Fruit fly (Drosophila melanogaster): Measurements from ENCODE around the gene CG16888.
A peak's percentile ranks its signal among the peaks of the same experiment; 100 is the strongest.

Gene CG16888

DNA sequence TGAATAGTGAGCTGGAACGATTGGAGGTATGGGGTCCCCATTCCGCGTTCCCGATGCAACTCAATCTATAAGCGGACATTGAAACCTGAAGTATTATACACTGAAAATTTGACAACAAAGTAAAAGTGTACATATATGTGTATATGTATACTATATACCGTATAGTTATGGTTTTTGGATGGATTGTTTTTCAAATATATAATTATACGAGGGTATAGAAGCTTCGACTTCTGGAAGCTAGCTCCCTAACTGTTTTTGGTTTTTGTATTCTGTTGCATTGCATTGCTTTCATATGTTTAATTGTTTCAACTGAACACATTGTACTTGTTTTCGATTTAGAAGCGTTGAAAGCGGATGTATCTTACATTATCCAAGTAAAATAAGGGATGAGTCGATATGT, at the start of gene CG16888:
Gene CG16888, minus strand, starts transcription at position 101 of the 400 bp plus-strand sequence.
- TF ChIP-seq CG8478 (optimal IDR thresholded peaks at IDR 0.05) (no peak), CTCF (optimal IDR thresholded peaks at IDR 0.05) (no peak)

DNA sequence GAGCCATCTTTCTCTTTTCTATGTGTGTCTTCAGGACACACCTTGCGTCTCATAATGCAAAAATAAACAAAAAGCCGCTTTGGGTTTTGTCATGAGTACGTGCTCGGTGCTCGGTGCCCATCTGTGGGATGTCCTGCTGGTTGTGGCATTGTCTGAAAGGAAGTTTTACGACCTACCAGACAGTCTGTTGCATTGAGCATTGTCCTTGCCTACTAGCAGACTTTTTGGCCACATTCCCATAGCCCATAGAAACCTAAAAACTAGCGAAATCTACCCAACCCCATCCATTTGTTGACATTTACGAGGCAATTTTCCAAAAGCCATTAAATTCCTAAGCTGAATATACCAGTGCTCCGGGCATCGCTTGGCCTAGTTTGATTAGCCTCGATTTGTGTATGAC, 38.0 kb upstream of the CG16888 start:
- TF ChIP-seq CTCF (optimal IDR thresholded peaks at IDR 0.05) (no peak), CG8478 (optimal IDR thresholded peaks at IDR 0.05) (no peak)

DNA sequence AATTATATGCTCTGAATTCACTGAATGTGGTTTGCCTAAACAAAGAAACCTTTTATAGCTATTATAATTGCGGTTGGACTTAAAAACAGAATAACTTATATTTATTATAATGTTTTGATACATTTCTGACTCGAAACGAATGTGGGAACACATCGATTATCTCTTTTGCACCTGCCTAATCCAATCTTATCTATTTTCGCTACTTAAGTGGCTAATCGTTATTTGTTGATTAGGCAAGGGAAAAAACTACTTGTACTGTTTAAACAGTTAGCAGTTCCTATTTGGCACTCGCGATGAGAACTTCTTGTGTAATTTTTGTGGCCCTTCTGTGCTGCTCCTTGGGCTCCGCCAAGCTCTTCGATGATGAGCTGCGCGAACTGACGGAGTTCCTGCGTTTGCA, 36.1 kb upstream of the CG16888 start, which contains the start of gene CG7968:
Gene CG7968, plus strand, starts transcription at position 276 of the 400 bp plus-strand sequence.
- TF ChIP-seq CTCF (optimal IDR thresholded peaks at IDR 0.05) (no peak), CG8478 (optimal IDR thresholded peaks at IDR 0.05) (no peak)

DNA sequence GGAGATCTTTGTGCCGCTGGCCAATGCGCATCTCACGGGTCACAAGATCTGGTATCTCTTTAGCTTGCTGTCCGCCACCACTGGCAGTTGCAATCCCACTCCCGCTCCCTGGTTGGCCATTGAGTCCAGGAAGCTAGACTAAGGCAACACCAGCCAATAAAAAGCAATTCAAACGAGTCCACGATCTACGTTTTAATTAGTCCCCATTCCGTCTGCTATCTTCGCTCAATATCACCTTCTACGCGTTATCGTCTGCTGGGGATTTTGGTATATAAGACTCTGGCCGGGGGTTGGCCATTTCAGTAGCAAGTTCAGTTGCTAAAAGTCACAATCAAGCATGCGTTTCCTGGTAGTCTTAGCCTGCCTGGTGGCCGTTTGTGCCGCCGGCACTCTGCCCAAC, 34.6 kb upstream of the CG16888 start, which contains the start of gene CG7953:
Gene CG7953, plus strand, starts transcription at position 301 of the 400 bp plus-strand sequence.
- TF ChIP-seq CTCF (optimal IDR thresholded peaks at IDR 0.05) (no peak), CG8478 (optimal IDR thresholded peaks at IDR 0.05) (no peak)

DNA sequence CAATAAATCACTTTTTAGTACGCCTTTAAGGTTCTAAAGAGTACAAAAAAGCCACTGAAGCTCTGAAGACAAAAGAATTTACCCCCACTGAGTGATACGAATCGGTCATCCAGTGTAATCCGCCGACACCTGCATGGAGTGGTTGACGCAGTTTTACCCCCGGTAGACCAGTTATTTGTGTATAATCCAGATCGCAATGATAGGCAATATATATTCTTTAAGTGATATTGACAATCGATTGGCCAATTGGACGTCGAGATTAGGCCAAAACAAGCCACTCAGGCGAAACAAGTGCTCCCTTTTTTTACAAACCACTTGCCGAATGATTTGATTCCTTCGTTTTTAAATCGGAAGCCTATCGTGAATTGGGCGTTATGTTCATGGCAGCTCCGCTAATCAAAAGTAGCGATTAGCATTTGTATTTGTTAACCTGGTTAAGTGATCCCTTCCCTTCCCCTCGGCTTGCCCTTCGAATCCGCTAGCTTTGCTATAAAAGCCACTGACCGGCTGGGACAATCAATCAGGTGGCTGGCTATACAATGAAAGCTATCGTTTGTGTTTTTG, 33.3 kb upstream of the CG16888 start, which contains the start of gene CG7916:
Gene CG7916, plus strand, starts transcription at position 514 of the 564 bp plus-strand sequence.
- TF ChIP-seq CTCF (optimal IDR thresholded peaks at IDR 0.05) (no peak), CG8478 (optimal IDR thresholded peaks at IDR 0.05) (no peak)

DNA sequence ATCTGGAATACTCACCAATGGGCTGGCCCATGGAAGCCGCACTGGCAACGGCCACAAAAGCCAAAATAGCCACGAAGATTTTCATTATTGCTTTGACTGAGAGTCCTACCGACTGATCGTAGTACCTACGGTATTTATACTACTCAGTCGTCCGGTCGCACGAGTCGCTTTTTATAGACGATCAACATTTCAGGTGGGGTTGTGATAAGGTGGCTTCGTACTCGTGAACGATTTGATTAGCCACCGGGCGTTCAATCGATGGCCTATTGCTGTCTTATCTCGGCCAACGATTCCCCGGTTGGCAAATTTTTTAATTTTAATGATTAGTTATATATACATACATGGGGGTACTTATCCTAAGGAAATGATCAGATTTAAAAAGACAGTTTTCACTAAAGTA, 32.1 kb upstream of the CG16888 start, which contains the start of gene CG8997:
Gene CG8997, minus strand, starts transcription at position 148 of the 400 bp plus-strand sequence.
- TF ChIP-seq CTCF (optimal IDR thresholded peaks at IDR 0.05) (no peak), CG8478 (optimal IDR thresholded peaks at IDR 0.05) (no peak)

DNA sequence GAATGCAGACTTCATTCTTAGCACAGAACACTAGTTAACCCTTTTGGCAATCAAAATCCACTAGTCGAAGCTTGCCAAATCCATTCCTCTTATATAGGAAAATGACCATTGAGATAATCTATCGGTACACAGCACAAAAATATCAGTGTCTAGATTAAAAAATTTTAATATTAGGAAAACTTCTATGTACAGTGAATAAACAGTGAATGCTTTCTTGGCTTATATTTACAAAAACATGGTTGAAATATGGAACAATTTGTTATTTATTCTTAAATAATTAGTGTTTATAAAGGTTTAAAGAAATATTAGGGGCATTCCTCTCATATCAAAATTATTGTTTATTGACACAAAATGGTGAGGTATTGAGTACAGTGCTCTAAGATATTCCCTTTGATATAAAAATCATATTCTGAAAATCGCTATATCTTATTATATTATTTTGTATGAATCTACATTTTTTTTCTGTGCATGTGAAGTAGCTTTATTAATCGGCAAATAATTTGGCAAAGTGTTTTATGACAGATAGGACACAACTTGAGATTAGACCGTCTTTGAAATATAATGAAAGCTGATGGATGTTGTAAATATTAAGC, 30.7 kb upstream of the CG16888 start, which contains the start of gene CG33306:
Gene CG33306, minus strand, starts transcription at position 51 of the 593 bp plus-strand sequence.
- no peak for TF ChIP-seq CTCF (optimal IDR thresholded peaks at IDR 0.05)
- no peak for TF ChIP-seq CG8478 (optimal IDR thresholded peaks at IDR 0.05)

DNA sequence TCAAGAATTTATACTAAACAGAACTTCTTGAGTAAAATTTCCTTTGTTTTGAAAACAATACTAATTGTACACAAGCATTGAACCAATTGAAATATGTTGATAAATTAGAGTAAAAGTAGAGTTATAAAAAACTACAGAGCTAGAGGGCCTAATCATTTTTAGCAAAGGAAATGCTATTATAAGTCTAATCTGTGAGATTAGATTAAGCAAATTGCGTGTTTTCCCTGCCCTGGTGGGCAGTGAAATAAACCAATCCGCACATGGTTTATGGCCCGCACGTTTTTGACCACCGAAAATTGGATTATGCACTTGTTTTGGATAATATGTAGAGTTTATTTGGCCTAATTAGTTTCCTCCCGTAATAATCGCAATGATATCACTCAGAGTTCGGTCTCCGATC, 29.5 kb upstream of the CG16888 start:
- TF ChIP-seq CTCF (optimal IDR thresholded peaks at IDR 0.05) = no peak
- no peak for TF ChIP-seq CG8478 (optimal IDR thresholded peaks at IDR 0.05)

DNA sequence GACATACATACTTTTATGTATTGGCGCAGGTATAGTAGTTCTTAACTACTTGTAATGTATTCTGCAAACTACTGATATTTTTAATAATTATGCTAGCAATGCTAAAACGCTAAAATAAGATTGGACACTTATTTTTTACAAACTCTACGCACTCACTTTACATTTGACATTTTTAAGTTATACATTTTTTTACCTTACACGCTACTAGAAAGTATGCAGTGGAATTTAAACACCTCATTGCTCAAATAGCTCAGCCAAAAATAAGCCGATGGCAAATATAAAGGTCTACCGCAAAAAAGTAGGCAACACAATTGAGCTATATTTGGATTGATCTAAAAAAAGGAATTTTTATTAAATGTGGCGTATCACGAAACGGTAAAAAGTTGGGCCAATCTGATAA, 29.0 kb upstream of the CG16888 start:
- TF ChIP-seq CG8478 (optimal IDR thresholded peaks at IDR 0.05) = no peak
- peak; percentile 40 to 74 for TF ChIP-seq CTCF (optimal IDR thresholded peaks at IDR 0.05)

DNA sequence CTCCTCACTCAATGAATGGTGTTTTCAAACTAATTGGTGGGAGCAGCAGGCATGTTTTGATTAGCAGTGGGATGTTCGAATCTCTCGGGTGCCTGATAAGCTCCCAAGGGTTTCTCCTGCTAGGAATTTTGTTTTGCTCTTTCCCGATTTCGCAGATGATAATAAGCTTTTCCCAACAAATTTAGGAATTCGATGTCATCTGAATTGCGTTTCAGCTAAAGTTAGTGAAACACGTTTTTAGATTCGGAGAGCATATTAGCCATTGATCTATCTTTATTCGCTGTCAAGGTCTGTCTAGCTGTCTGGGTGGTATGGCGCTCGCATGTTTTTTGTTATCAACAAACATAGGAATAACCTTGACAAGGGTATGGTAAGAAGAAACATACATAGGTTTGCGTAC, 28.5 kb upstream of the CG16888 start, which contains the start of gene CG33307:
Gene CG33307, minus strand, starts transcription at position 13 of the 400 bp plus-strand sequence.
- TF ChIP-seq CG8478 (optimal IDR thresholded peaks at IDR 0.05) (no peak), CTCF (optimal IDR thresholded peaks at IDR 0.05) (no peak)

DNA sequence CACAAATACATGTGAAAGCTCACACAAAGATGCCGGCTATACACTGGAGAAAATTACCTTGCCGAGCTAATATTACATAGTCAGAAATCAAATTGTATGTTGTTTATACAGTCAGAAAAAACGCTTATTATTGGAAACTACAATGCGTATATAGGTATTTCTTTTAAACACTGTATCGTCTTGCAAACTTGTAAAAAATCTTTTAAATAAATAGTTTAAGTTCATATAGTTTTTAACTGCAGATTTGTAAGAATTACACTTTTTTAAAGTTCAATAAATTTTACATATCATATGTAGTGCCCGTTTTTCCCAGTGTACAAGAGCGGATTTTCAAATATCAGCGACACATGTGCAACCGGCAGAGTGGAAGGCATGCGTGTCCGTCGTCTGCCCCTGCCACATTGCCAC, 26.7 kb upstream of the CG16888 start:
- no peak for TF ChIP-seq CTCF (optimal IDR thresholded peaks at IDR 0.05)
- TF ChIP-seq CG8478 (optimal IDR thresholded peaks at IDR 0.05) = no peak

DNA sequence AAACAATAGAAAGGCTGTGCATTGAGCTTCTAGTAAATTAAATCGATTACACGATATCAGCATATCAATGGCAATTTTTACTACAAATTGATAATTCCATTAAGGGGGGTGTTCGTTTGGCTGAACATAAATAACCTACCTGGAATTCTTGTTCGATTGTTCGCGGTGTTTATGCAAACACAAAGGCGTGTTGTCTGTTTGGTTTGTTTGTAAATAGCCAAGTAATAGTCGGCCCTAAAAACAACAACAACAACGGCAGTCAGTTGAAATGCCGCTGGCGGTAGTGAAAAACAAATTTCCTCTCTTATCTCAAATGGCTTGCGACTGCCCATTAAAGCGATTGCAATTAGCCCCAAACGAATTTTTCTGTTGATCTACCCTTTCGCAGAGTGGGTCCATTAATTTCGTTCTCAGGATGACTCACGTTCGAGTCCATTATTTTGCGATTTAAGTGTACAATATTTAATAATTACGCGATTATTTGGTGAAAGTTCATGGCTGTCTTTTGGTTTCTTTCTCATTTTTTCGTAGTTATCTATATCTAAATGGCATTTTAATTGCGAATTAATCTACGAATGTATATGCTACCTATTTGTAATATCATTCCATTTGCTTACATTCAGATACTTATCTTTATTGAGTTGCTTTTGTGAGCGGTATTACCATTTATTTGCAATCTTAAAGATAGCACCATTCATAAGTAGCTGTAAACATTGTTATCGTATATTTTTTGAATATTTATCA, 25.8 kb upstream of the CG16888 start:
- no peak for TF ChIP-seq CTCF (optimal IDR thresholded peaks at IDR 0.05)
- TF ChIP-seq CG8478 (optimal IDR thresholded peaks at IDR 0.05) = no peak

DNA sequence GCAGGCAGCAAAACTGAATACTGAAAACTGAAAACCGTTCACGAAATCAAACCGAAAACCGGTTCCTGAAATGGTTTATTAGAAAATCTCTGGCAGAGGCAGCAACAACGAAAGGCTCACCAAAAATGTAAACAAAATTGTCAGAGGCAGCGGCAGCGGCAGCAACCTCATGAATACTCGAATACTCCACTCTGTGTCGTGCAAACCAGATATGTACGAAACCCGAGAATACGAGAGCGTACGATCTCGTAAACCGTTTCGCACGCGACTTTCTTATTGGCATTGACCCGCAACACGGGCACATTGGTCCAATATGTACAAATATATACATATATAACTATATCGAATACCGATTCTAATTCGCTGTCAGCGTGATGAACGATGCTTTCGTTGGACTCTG, 24.5 kb upstream of the CG16888 start:
- no peak for TF ChIP-seq CG8478 (optimal IDR thresholded peaks at IDR 0.05)
- no peak for TF ChIP-seq CTCF (optimal IDR thresholded peaks at IDR 0.05)

DNA sequence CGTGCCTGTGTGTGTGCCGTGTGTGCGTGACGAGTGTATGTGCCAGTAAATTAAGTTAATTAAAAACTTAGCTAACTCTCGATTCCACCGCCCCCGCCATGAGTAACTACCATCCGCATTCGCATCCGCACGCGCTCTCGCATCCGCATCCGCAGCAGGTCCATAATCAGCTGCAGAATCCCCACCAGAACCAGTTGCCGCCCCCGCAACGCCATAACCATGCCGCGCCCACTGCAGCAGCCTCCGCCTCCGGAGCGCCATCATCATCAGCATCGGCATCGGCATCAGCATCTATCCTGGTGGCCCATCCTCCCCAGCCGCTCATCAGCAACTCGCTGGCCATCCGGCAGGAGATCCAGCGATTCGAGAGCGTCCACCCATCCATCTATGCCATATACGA, 22.9 kb upstream of the CG16888 start:
- no peak for TF ChIP-seq CTCF (optimal IDR thresholded peaks at IDR 0.05)
- no peak for TF ChIP-seq CG8478 (optimal IDR thresholded peaks at IDR 0.05)
